Fruit fly (Drosophila melanogaster): Measurements from ENCODE around the gene Uqcc1.

DNA sequence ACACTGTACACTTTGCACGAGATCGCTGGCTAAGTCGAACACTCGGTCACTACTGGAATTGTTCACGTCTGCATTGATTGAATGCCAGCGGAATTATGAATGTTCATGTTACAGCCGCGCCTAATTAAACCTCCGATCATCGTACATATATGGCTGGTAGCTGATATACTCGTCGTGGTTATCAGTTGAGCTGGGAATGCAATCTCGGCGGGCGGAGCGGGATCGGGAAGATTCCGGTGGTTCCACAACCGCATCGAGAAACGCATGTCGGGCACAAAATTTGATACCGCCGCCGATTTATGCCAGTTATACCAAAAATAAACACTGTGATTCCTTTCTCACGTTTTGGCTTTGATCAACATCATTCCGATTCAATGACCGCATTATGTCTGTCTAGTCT, 43.1 kb downstream of the Uqcc1 start, which contains the start of gene Prat2:
- TF ChIP-seq Dll (GFP tag; IDR thresholded peaks at IDR 0.05; ENCODE audit: partially characterized antibody) (no peak), CG32532 (GFP tag; IDR thresholded peaks at IDR 0.05) (no peak), fu2 (GFP tag; optimal IDR thresholded peaks at IDR 0.05) (no peak), CG1602 (GFP tag; optimal IDR thresholded peaks at IDR 0.05) (no peak), Dfd (GFP tag; optimal IDR thresholded peaks at IDR 0.05) (no peak), sisA (GFP tag; IDR thresholded peaks at IDR 0.05) (no peak), fru (optimal IDR thresholded peaks at IDR 0.05) (no peak), Dp (GFP tag; optimal IDR thresholded peaks at IDR 0.05) (no peak), bbx (GFP tag; IDR thresholded peaks at IDR 0.05; ENCODE audit: partially characterized antibody) (no peak), Hr3 (GFP tag; optimal IDR thresholded peaks at IDR 0.05) (no peak), MTF-1 (GFP tag; optimal IDR thresholded peaks at IDR 0.05; ENCODE audit: borderline replicate concordance) (no peak), Ets97D (GFP tag; optimal IDR thresholded peaks at IDR 0.05) (no peak)
